Worm (Caenorhabditis elegans) whole organism, early embryonic: ENCODE measurements around the gene spp-16.

Experiments
- F13C5.2 ChIP-seq: sonication (generic microtip); optimal IDR thresholded peaks from 2 replicates; lab custom pipeline; 2017; ENCODE audit warnings: mild to moderate bottlenecking, missing genetic modification characterization, inconsistent platforms, missing compliant biosample characterization
- aly-1 ChIP-seq: sonication (generic microtip); optimal IDR thresholded peaks from 2 replicates; lab custom pipeline; 2016; ENCODE audit warnings: missing genetic modification characterization, missing compliant biosample characterization
- ama-1 ChIP-seq: fragments of 150-350 bp; optimal IDR thresholded peaks from 2 replicates; lab custom pipeline; 2014
- flt-1 ChIP-seq: fragments of 200-800 bp; sonication (Bioruptor generic); IDR thresholded peaks from 2 replicates; pipeline ENCODE4 v1.3.6; 2022; ENCODE audit warnings: missing genetic modification characterization, missing compliant biosample characterization
- pes-1 ChIP-seq: fragments of 200-800 bp; sonication (Bioruptor generic); IDR thresholded peaks from 2 replicates; pipeline ENCODE4 v1.3.6; 2022; ENCODE audit warnings: missing genetic modification reagents, missing genetic modification characterization, missing compliant biosample characterization
- scrt-1 ChIP-seq: fragments of 200-800 bp; sonication (Bioruptor generic); IDR thresholded peaks from 2 replicates; pipeline ENCODE4 v1.3.6; 2022; ENCODE audit warnings: missing genetic modification characterization, missing compliant biosample characterization
- sea-1 ChIP-seq: fragments of 200-800 bp; sonication (Bioruptor generic); conservative IDR thresholded peaks from 2 replicates; pipeline ENCODE4 v1.3.6; 2022; ENCODE audit warnings: missing genetic modification characterization, missing compliant biosample characterization
- tbx-37 ChIP-seq: fragments of 200-800 bp; sonication (Bioruptor generic); conservative IDR thresholded peaks from 2 replicates; pipeline ENCODE4 v1.3.6; 2022; ENCODE audit warnings: missing genetic modification reagents, missing genetic modification characterization, missing compliant biosample characterization

DNA sequence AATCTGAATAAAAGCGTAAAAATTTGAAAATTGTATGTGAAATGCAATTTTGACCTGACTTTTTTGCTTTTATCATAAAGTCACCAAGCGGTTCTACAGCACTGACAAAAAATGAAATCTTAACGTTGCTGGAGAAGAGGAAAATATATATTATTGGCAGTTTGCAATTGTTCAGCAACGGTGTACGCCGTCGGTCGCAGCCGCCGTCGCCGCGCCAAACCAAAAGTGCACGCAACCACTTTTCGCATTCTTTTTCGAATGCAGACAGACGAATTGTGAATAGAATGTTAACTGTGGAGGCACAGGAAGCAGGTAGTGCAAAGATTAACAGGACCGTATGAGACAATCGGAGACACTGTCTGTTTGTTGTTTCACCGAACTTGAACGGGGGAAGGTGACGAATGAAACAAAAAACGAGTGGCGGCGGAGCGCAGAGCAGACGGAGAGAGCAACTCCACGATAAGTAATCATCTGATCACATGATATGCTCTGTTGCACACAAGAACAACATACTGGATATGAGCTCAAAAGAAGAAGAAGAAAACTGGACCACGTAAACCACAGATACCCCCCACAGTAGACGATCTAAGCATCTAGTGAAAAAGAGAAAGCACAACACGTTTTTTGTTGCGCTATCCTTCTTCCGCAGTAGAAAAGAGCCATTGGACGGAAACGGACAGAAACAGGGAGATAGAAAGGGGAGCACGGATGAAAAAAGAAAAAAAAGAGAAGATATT is 44.0 kb downstream of the spp-16 start:
- no peak for TF ChIP-seq pes-1 (GFP tag; lab: Robert Waterston, UW)
- no peak for TF ChIP-seq F13C5.2 (tag; lab: Kevin White, UChicago)
- no peak for TF ChIP-seq sea-1 (GFP tag; lab: Robert Waterston, UW)
- TF ChIP-seq flt-1 (GFP tag; lab: Robert Waterston, UW) = no peak
- no peak for TF ChIP-seq ama-1
- TF ChIP-seq scrt-1 (GFP tag; lab: Robert Waterston, UW) = no peak
- no peak for TF ChIP-seq aly-1
- no peak for TF ChIP-seq tbx-37 (GFP tag; lab: Robert Waterston, UW)
